Worm (Caenorhabditis elegans) whole organism, L1 larva: ENCODE measurements around the gene dhs-5.

Source experiments
- ama-1 ChIP-seq: fragments of 150-350 bp; optimal IDR thresholded peaks from 2 replicates; lab custom pipeline; 2014
- dsc-1 ChIP-seq: sonication (generic microtip); optimal IDR thresholded peaks from 2 replicates; lab custom pipeline; 2016; ENCODE audit warnings: mild to moderate bottlenecking, missing genetic modification characterization, missing compliant biosample characterization
- nhr-237 ChIP-seq: fragments of 150-350 bp; optimal IDR thresholded peaks from 2 replicates; lab custom pipeline; 2014; ENCODE audit warnings: missing biosample characterization, missing genetic modification characterization
- unc-86 ChIP-seq: sonication (generic microtip); optimal IDR thresholded peaks from 2 replicates; lab custom pipeline; 2016; ENCODE audit warnings: missing genetic modification characterization, missing compliant biosample characterization

DNA sequence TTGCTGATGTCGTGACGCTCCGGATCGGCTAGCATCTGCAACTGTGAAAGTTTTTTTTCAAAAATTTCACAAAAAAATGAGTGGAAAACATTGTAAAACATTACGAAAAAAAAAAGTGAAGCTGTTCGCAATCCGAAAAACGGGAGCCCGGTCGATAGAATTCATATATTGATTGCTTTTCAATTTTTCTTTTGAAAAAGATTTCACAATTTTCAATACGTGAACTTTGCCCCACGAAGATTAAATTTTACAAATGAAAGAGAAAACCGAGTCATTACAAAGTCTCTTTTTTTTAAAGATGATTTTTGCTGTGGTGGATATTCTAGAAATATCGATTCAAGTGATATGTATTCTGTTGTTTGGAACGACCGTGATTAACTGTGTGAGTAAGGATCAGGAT lies 40.8 kb downstream of the dhs-5 start, which contains the start of gene F12A10.6:
- TF ChIP-seq dsc-1 (no peak), ama-1 (lab: Kevin White, UChicago) (no peak), unc-86 (tag; lab: Kevin White, UChicago) (no peak), nhr-237 (tag; lab: Kevin White, UChicago) (no peak)
